Worm (Caenorhabditis elegans): ENCODE data around the gene F41F3.9.

- TF ChIP-seq ztf-11 (tag; optimal IDR thresholded peaks at IDR 0.05) (no peak), ceh-16 (tag; optimal IDR thresholded peaks at IDR 0.05) (no peak), zag-1 (tag; optimal IDR thresholded peaks at IDR 0.05) (no peak), ztf-4 (tag; optimal IDR thresholded peaks at IDR 0.05) (no peak), aly-2 (tag; optimal IDR thresholded peaks at IDR 0.05) (no peak), fkh-10 (GFP tag; optimal IDR thresholded peaks at IDR 0.05) (no peak), ZK546.5 (tag; optimal IDR thresholded peaks at IDR 0.05) (no peak), elt-2 (tag; optimal IDR thresholded peaks at IDR 0.05) (no peak), mdl-1 (tag; optimal IDR thresholded peaks at IDR 0.05) (no peak), daf-12 (tag; optimal IDR thresholded peaks at IDR 0.05) (no peak), ama-1 (optimal IDR thresholded peaks at IDR 0.05) (no peak), pqm-1 (tag; optimal IDR thresholded peaks at IDR 0.05) (no peak), unc-62 (GFP tag; optimal IDR thresholded peaks at IDR 0.05) (no peak), nhr-11 (tag; optimal IDR thresholded peaks at IDR 0.05) (no peak)
Measured at ce11 chrV:4653093-4653492, 2.2 kb upstream of the F41F3.9 start.

Data from whole organism, L3 larva.